Fruit fly (Drosophila melanogaster) whole organism, embryonic: ENCODE results near the gene pit.

ENCODE experiments used
- Adf1 ChIP-seq: fragments of 200-800 bp; sonication (Bioruptor generic); IDR thresholded peaks from 2 replicates; pipeline ENCODE4 v1.3.6; 2022; ENCODE audit warnings: missing biosample characterization, missing genetic modification characterization
- Atf-2 ChIP-seq: fragments of 200-800 bp; sonication (Bioruptor generic); optimal IDR thresholded peaks from 2 replicates; lab custom pipeline; 2016; ENCODE audit warnings: missing biosample characterization, missing genetic modification characterization
- BtbVII ChIP-seq: fragments of 200-800 bp; sonication (Bioruptor generic); optimal IDR thresholded peaks from 3 replicates; lab custom pipeline; 2017; ENCODE audit warnings: missing biosample characterization, mild to moderate bottlenecking, missing genetic modification characterization
- CG10147 ChIP-seq: fragments of 200-800 bp; sonication (Bioruptor generic); optimal IDR thresholded peaks from 2 replicates; lab custom pipeline; 2019; ENCODE audit warnings: missing biosample characterization, mild to moderate bottlenecking, missing genetic modification characterization, moderate library complexity
- CG10274 ChIP-seq: fragments of 200-800 bp; sonication (Bioruptor generic); optimal IDR thresholded peaks from 3 replicates; lab custom pipeline; 2017; ENCODE audit warnings: missing biosample characterization, mild to moderate bottlenecking, missing genetic modification characterization
- CG11247 ChIP-seq: fragments of 200-800 bp; sonication (Bioruptor generic); IDR thresholded peaks from 2 replicates; pipeline ENCODE4 v1.3.6; 2022; ENCODE audit warnings: missing biosample characterization, missing genetic modification characterization
- CG11723 ChIP-seq: fragments of 200-800 bp; sonication (Bioruptor generic); optimal IDR thresholded peaks from 2 replicates; lab custom pipeline; 2017; ENCODE audit warnings: missing biosample characterization, mild to moderate bottlenecking, missing genetic modification characterization
- CG12155 ChIP-seq: fragments of 200-800 bp; sonication (Bioruptor generic); optimal IDR thresholded peaks from 3 replicates; lab custom pipeline; 2016; ENCODE audit warnings: missing biosample characterization, missing genetic modification characterization
- CG15514 ChIP-seq: fragments of 200-800 bp; sonication (Bioruptor generic); optimal IDR thresholded peaks from 3 replicates; lab custom pipeline; 2017; ENCODE audit warnings: missing biosample characterization, missing genetic modification characterization, mild to moderate bottlenecking, moderate library complexity, missing genetic modification reagents
- CG17328 ChIP-seq: fragments of 200-800 bp; sonication (Bioruptor generic); IDR thresholded peaks from 2 replicates; pipeline ENCODE4 v1.3.6; 2022; ENCODE audit warnings: missing biosample characterization, missing genetic modification characterization
- CG2199 ChIP-seq: fragments of 200-800 bp; sonication (Bioruptor generic); IDR thresholded peaks from 3 replicates; pipeline ENCODE4 v1.3.6; 2022; ENCODE audit warnings: missing biosample characterization, missing genetic modification characterization
- CG2712 ChIP-seq: fragments of 200-800 bp; optimal IDR thresholded peaks from 3 replicates; lab custom pipeline; 2019; ENCODE audit warnings: missing biosample characterization, mild to moderate bottlenecking, missing genetic modification characterization, moderate library complexity
- CG3281 ChIP-seq: fragments of 200-800 bp; sonication (Bioruptor generic); optimal IDR thresholded peaks from 3 replicates; lab custom pipeline; 2017; ENCODE audit warnings: missing biosample characterization, mild to moderate bottlenecking, missing genetic modification characterization
- CG4707 ChIP-seq: fragments of 200-800 bp; sonication (Bioruptor generic); optimal IDR thresholded peaks from 2 replicates; lab custom pipeline; 2018; ENCODE audit warnings: missing biosample characterization, mild to moderate bottlenecking, missing genetic modification characterization, moderate library complexity
- CG6791 ChIP-seq: fragments of 200-800 bp; sonication (Bioruptor generic); IDR thresholded peaks from 3 replicates; pipeline ENCODE4 v1.3.6; 2022; ENCODE audit warnings: missing biosample characterization, missing genetic modification characterization; ENCODE audit not compliant: partially characterized antibody
- CG7372 ChIP-seq: fragments of 200-800 bp; sonication (Bioruptor generic); IDR thresholded peaks from 2 replicates; pipeline ENCODE4 v1.3.6; 2022; ENCODE audit warnings: missing biosample characterization, missing genetic modification characterization
- CG8359 ChIP-seq: fragments of 200-800 bp; sonication (Bioruptor generic); optimal IDR thresholded peaks from 2 replicates; lab custom pipeline; 2017; ENCODE audit warnings: missing biosample characterization, mild to moderate bottlenecking, missing genetic modification characterization, borderline replicate concordance
- CHES-1-like ChIP-seq: fragments of 200-800 bp; sonication (Bioruptor generic); optimal IDR thresholded peaks from 2 replicates; lab custom pipeline; 2016; ENCODE audit warnings: missing biosample characterization, missing genetic modification characterization
- Dip3 ChIP-seq: fragments of 200-800 bp; sonication (Bioruptor generic); optimal IDR thresholded peaks from 3 replicates; lab custom pipeline; 2016; ENCODE audit warnings: missing biosample characterization, missing genetic modification characterization
- Doc3 ChIP-seq: fragments of 200-800 bp; sonication (Bioruptor generic); IDR thresholded peaks from 3 replicates; pipeline ENCODE4 v1.3.6; 2022; ENCODE audit warnings: missing biosample characterization, missing genetic modification characterization; ENCODE audit not compliant: partially characterized antibody
- E2f1 ChIP-seq: fragments of 200-800 bp; sonication (Bioruptor generic); IDR thresholded peaks from 2 replicates; pipeline ENCODE4 v1.3.6; 2022; ENCODE audit warnings: missing biosample characterization, missing genetic modification characterization
- Eip74EF ChIP-seq, 2 experiments: fragments of 200-800 bp in 1 of 2; fragments of >200 bp in 1 of 2; sonication (Bioruptor generic) in 1 of 2; optimal IDR thresholded peaks; 2 replicates each; lab custom pipeline; 2017 to 2019; ENCODE audit warnings: missing biosample characterization in 2 of 2, missing genetic modification characterization in 2 of 2, mild to moderate bottlenecking in 1 of 2, moderate library complexity in 1 of 2
- Fer2 ChIP-seq: fragments of 200-800 bp; sonication (Bioruptor generic); optimal IDR thresholded peaks from 2 replicates; lab custom pipeline; 2018; ENCODE audit warnings: missing biosample characterization, mild to moderate bottlenecking, missing genetic modification characterization, moderate library complexity
- Hr39 ChIP-seq: fragments of >200 bp; optimal IDR thresholded peaks from 2 replicates; lab custom pipeline; 2017
- MTF-1 ChIP-seq: fragments of 200-800 bp; sonication (Bioruptor generic); optimal IDR thresholded peaks from 2 replicates; lab custom pipeline; 2018; ENCODE audit warnings: missing biosample characterization, mild to moderate bottlenecking, missing genetic modification characterization, borderline replicate concordance
- Med ChIP-seq: fragments of 200-800 bp; sonication (Bioruptor generic); peaks from one replicate; lab custom pipeline; 2016; ENCODE audit warnings: missing biosample characterization, missing genetic modification characterization, mild to moderate bottlenecking, inconsistent platforms, moderate library complexity
- Neu2 ChIP-seq: fragments of 200-800 bp; sonication (Bioruptor generic); optimal IDR thresholded peaks from 3 replicates; lab custom pipeline; 2016; ENCODE audit warnings: missing biosample characterization, missing genetic modification characterization, borderline replicate concordance
- Oli ChIP-seq: fragments of 200-800 bp; sonication (Bioruptor generic); optimal IDR thresholded peaks from 2 replicates; lab custom pipeline; 2018; ENCODE audit warnings: missing biosample characterization, mild to moderate bottlenecking, missing genetic modification characterization, moderate library complexity
- Pdp1 ChIP-seq, 2 experiments: fragments of 200-800 bp; sonication (Bioruptor generic); optimal IDR thresholded peaks; 3 replicates each; lab custom pipeline; 2016; ENCODE audit warnings: missing biosample characterization in 2 of 2, missing genetic modification characterization in 2 of 2, mild to moderate bottlenecking in 1 of 2, moderate library complexity in 1 of 2
- Spps ChIP-seq: fragments of 200-800 bp; sonication (Bioruptor generic); optimal IDR thresholded peaks from 2 replicates; lab custom pipeline; 2018; ENCODE audit warnings: missing biosample characterization, mild to moderate bottlenecking, missing genetic modification characterization
- Stat92E ChIP-seq, 3 experiments: fragments of >200 bp in 2 of 3; fragments of 200-800 bp in 1 of 3; sonication (Bioruptor generic) in 1 of 3; optimal IDR thresholded peaks; 2 replicates each; lab custom pipeline; 2017 to 2019; ENCODE audit warnings: missing biosample characterization in 3 of 3, missing genetic modification characterization in 3 of 3, mild to moderate bottlenecking in 1 of 3, moderate library complexity in 1 of 3
- Xbp1 ChIP-seq: fragments of 200-800 bp; sonication (Bioruptor generic); optimal IDR thresholded peaks from 3 replicates; lab custom pipeline; 2016; ENCODE audit warnings: missing biosample characterization, mild to moderate bottlenecking, missing genetic modification characterization
- Xrp1 ChIP-seq: fragments of 200-800 bp; sonication (Bioruptor generic); IDR thresholded peaks from 2 replicates; pipeline ENCODE4 v1.3.6; 2022; ENCODE audit warnings: missing biosample characterization, missing genetic modification characterization
- ash1 ChIP-seq: fragments of 200-800 bp; sonication (Bioruptor generic); optimal IDR thresholded peaks from 2 replicates; lab custom pipeline; 2018; ENCODE audit warnings: missing biosample characterization, mild to moderate bottlenecking, missing genetic modification characterization
- bsh ChIP-seq, 2 experiments: fragments of 200-800 bp; sonication (Bioruptor generic); optimal IDR thresholded peaks; 2 replicates each; lab custom pipeline; 2017 to 2018; ENCODE audit warnings: mild to moderate bottlenecking in 2 of 2, missing biosample characterization in 2 of 2, missing genetic modification characterization in 2 of 2, moderate library complexity in 1 of 2
- caup ChIP-seq: fragments of 200-800 bp; sonication (Bioruptor generic); optimal IDR thresholded peaks from 3 replicates; lab custom pipeline; 2017; ENCODE audit warnings: missing biosample characterization, mild to moderate bottlenecking, missing genetic modification characterization, moderate library complexity; ENCODE audit not compliant: severe bottlenecking
- exex ChIP-seq: fragments of 200-800 bp; sonication (Bioruptor generic); optimal IDR thresholded peaks from 4 replicates; lab custom pipeline; 2018; ENCODE audit warnings: missing biosample characterization, mild to moderate bottlenecking, missing genetic modification characterization, moderate library complexity
- grn ChIP-seq: fragments of 200-800 bp; sonication (Bioruptor generic); optimal IDR thresholded peaks from 3 replicates; lab custom pipeline; 2017; ENCODE audit warnings: missing biosample characterization, missing genetic modification characterization
- gro ChIP-seq: fragments of 200-800 bp; sonication (Bioruptor generic); optimal IDR thresholded peaks from 2 replicates; lab custom pipeline; 2016; ENCODE audit warnings: missing biosample characterization, missing genetic modification characterization
- ken ChIP-seq: fragments of 200-800 bp; sonication (Bioruptor generic); IDR thresholded peaks from 3 replicates; pipeline ENCODE4 v1.3.6; 2022; ENCODE audit warnings: missing biosample characterization, missing genetic modification characterization
- lab ChIP-seq: fragments of 200-800 bp; sonication (Bioruptor generic); optimal IDR thresholded peaks from 3 replicates; lab custom pipeline; 2017; ENCODE audit warnings: missing biosample characterization, missing genetic modification characterization, mild to moderate bottlenecking, moderate library complexity, missing genetic modification reagents
- luna ChIP-seq: fragments of 200-800 bp; sonication (Bioruptor generic); optimal IDR thresholded peaks from 2 replicates; lab custom pipeline; 2016; ENCODE audit warnings: missing biosample characterization, missing genetic modification characterization
- mld ChIP-seq: fragments of 200-800 bp; sonication (Bioruptor generic); IDR thresholded peaks from 3 replicates; pipeline ENCODE4 v1.3.6; 2022; ENCODE audit warnings: missing biosample characterization, missing genetic modification characterization; ENCODE audit not compliant: partially characterized antibody
- ranshi ChIP-seq: fragments of 200-800 bp; sonication (Bioruptor generic); IDR thresholded peaks from 2 replicates; pipeline ENCODE4 v1.3.6; 2022; ENCODE audit warnings: missing biosample characterization, missing genetic modification characterization
- seq ChIP-seq: fragments of 200-800 bp; sonication (Bioruptor generic); IDR thresholded peaks from 2 replicates; pipeline ENCODE4 v1.3.6; 2022; ENCODE audit warnings: missing biosample characterization, missing genetic modification characterization
- sima ChIP-seq: fragments of 200-800 bp; sonication (Bioruptor generic); optimal IDR thresholded peaks from 2 replicates; lab custom pipeline; 2016; ENCODE audit warnings: missing biosample characterization, missing genetic modification characterization
- slou ChIP-seq: fragments of 200-800 bp; sonication (Bioruptor generic); optimal IDR thresholded peaks from 3 replicates; lab custom pipeline; 2016; ENCODE audit warnings: missing biosample characterization, missing genetic modification characterization
- stwl ChIP-seq: fragments of 200-800 bp; sonication (Bioruptor generic); optimal IDR thresholded peaks from 3 replicates; lab custom pipeline; 2018; ENCODE audit warnings: missing biosample characterization, mild to moderate bottlenecking, missing genetic modification characterization, moderate library complexity
- tgo ChIP-seq: fragments of 200-800 bp; sonication (Bioruptor generic); IDR thresholded peaks from 3 replicates; pipeline ENCODE4 v1.3.6; 2022; ENCODE audit warnings: missing biosample characterization, missing genetic modification characterization
- usp ChIP-seq: fragments of >200 bp; optimal IDR thresholded peaks from 2 replicates; lab custom pipeline; 2017; ENCODE audit warnings: missing biosample characterization, missing genetic modification characterization

The pit gene

DNA sequence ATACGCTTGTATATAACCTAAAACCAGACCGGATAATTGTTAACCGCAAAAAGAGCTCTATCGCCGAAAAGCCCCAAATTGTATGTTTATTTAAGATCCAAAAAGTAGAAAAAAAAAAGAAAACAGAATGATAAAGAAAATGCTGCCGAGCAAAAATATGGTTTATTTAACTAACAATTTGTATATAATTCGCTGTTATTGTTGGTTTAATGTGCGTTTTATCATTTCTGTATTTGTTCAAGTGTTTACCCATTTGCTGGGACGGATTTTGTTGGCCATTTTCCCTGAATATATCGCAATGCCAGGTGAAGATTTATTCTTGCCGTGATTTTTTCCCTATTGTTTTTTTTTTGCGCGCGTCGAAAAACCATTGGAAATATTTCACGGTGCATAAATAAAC lies 23.0 kb downstream of the pit start (continued):
- TF ChIP-seq Stat92E (GFP tag; optimal IDR thresholded peaks at IDR 0.05; lab: Kevin White, UChicago): no peak
- no peak for TF ChIP-seq CG7372
- TF ChIP-seq Adf1 (GFP tag; lab: Robert Waterston, UW): no peak
- no peak for TF ChIP-seq ken (GFP tag; lab: Robert Waterston, UW)
- TF ChIP-seq CG10147 (GFP tag; lab: Kevin White, UChicago): peak; percentile 4
- no peak for TF ChIP-seq luna
- no peak for TF ChIP-seq Neu2 (GFP tag; lab: Kevin White, UChicago)
- TF ChIP-seq Atf-2 (GFP tag; lab: Kevin White, UChicago): no peak
- TF ChIP-seq CG4707 (GFP tag; lab: Kevin White, UChicago): no peak
- no peak for TF ChIP-seq sima (GFP tag; lab: Kevin White, UChicago)
- peak; percentile 42 for TF ChIP-seq lab (GFP tag; lab: Kevin White, UChicago)
- TF ChIP-seq BtbVII: peak; percentile 54
- no peak for TF ChIP-seq ranshi (GFP tag; lab: Robert Waterston, UW)
- peak; percentile 56 for TF ChIP-seq CG3281 (GFP tag; lab: Kevin White, UChicago)
- peak; percentile 1 for TF ChIP-seq CG15514 (GFP tag; lab: Kevin White, UChicago)
- no peak for TF ChIP-seq Oli (tag; lab: Kevin White, UChicago)
- no peak for TF ChIP-seq slou (GFP tag; lab: Kevin White, UChicago)
- no peak for TF ChIP-seq seq (GFP tag; lab: Robert Waterston, UW)
- TF ChIP-seq E2f1 (GFP tag; lab: Robert Waterston, UW): no peak
- peak; percentile 68 for TF ChIP-seq caup (GFP tag; lab: Kevin White, UChicago)
- no peak for TF ChIP-seq ash1 (GFP tag; lab: Kevin White, UChicago)
- TF ChIP-seq tgo (GFP tag; lab: Robert Waterston, UW): no peak
- TF ChIP-seq gro (GFP tag; lab: Kevin White, UChicago): no peak
- no peak for TF ChIP-seq CG6791 (GFP tag; lab: Robert Waterston, UW)

DNA sequence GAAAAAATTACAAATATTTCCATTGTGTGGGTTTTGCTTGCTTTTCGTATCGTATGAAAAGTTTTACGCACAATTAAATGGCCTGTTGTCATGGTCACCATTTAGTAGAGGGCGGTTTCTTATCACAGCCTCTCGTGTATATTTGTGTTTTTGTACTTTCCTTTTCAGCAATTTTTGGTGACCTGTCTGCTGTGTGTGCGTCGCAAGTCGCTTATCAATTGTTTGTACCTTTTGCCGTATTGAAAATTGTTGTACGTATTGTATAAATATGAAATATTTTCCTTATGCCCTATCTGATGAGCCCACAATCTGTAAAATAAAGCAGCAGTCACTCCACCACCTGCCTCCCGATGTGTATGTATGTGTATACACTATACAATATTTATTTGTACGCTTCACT lies 32.3 kb downstream of the pit start:
- peak in 1 of 2 experiments; percentile 3 for TF ChIP-seq bsh (GFP tag; optimal IDR thresholded peaks at IDR 0.05; lab: Kevin White, UChicago)
- 0 out of 2 replicates have a peak, but pooled peaks have one; percentile 14 for TF ChIP-seq Xrp1 (GFP tag; lab: Robert Waterston, UW)
- TF ChIP-seq Fer2 (tag; lab: Kevin White, UChicago): no peak
- no peak for TF ChIP-seq Xbp1 (GFP tag; lab: Kevin White, UChicago)
- no peak for TF ChIP-seq CG12155 (GFP tag; lab: Kevin White, UChicago)
- peak; percentile 2 for TF ChIP-seq grn (GFP tag; lab: Kevin White, UChicago)
- TF ChIP-seq CG11723: no peak
- TF ChIP-seq Pdp1 (GFP tag; optimal IDR thresholded peaks at IDR 0.05; lab: Kevin White, UChicago): peak in 1 of 2 experiments; percentile 11
- peak; percentile 7 for TF ChIP-seq CG2712 (tag; lab: Kevin White, UChicago)
- no peak for TF ChIP-seq CG17328
- TF ChIP-seq Spps (tag; lab: Kevin White, UChicago): peak; percentile 16
- no peak for TF ChIP-seq Doc3 (GFP tag; lab: Robert Waterston, UW)
- peak; percentile 33 for TF ChIP-seq stwl
- TF ChIP-seq usp: no peak
- TF ChIP-seq CG10274: peak; percentile 23
- TF ChIP-seq CG2199: 0 out of 3 replicates have a peak, but pooled peaks have one; percentile 46
- TF ChIP-seq seq (GFP tag; lab: Robert Waterston, UW): no peak
- no peak for TF ChIP-seq Eip74EF (GFP tag; optimal IDR thresholded peaks at IDR 0.05; lab: Kevin White, UChicago)
- no peak for TF ChIP-seq mld
- no peak for TF ChIP-seq Hr39 (lab: Kevin White, UChicago)
- no peak for TF ChIP-seq CG11247 (GFP tag; lab: Robert Waterston, UW)
- TF ChIP-seq exex (tag; lab: Kevin White, UChicago): no peak
- no peak for TF ChIP-seq Dip3 (GFP tag; lab: Kevin White, UChicago)
- TF ChIP-seq Med: peak; percentile 12
- no peak for TF ChIP-seq MTF-1
- TF ChIP-seq CG8359 (GFP tag; lab: Kevin White, UChicago): no peak
- no peak for TF ChIP-seq CHES-1-like (GFP tag; lab: Kevin White, UChicago)
